Worm (Caenorhabditis elegans) whole organism, young adult: ENCODE measurements around the gene F54D10.5.

Source experiments
- B0019.2 ChIP-seq: fragments of 200-800 bp; sonication (Bioruptor generic); conservative IDR thresholded peaks from 2 replicates; pipeline ENCODE4 v1.3.6; 2022; ENCODE audit warnings: missing genetic modification reagents, missing genetic modification characterization, missing compliant biosample characterization
- Y56A3A.18 ChIP-seq: fragments of 200-800 bp; sonication (Bioruptor generic); IDR thresholded peaks from 2 replicates; pipeline ENCODE4 v1.3.6; 2022; ENCODE audit warnings: missing genetic modification reagents, missing genetic modification characterization, missing compliant biosample characterization
- Y79H2A.3 ChIP-seq: fragments of 200-800 bp; sonication (Bioruptor generic); conservative IDR thresholded peaks from 2 replicates; pipeline ENCODE4 v1.3.6; 2022; ENCODE audit warnings: missing genetic modification reagents, missing genetic modification characterization, missing compliant biosample characterization
- ceh-100 ChIP-seq: fragments of 200-800 bp; sonication (Bioruptor generic); IDR thresholded peaks from 2 replicates; pipeline ENCODE4 v1.3.6; 2022; ENCODE audit warnings: missing genetic modification reagents, missing genetic modification characterization, missing compliant biosample characterization
- efl-1 ChIP-seq: fragments of 150-350 bp; optimal IDR thresholded peaks from 2 replicates; lab custom pipeline; 2014; ENCODE audit warnings: missing biosample characterization, missing genetic modification reagents, missing genetic modification characterization
- nhr-90 ChIP-seq: sonication (generic microtip); optimal IDR thresholded peaks from 2 replicates; lab custom pipeline; 2016; ENCODE audit warnings: missing genotype, mild to moderate bottlenecking, missing genetic modification characterization, missing compliant biosample characterization
- pha-4 ChIP-seq: fragments of 150-350 bp; sonication (generic microtip); optimal IDR thresholded peaks from 2 replicates; lab custom pipeline; 2014; ENCODE audit warnings: missing biosample characterization, missing genetic modification reagents, missing genetic modification characterization
- snpc-4 ChIP-seq, 5 experiments: fragments of 150-350 bp in 1 of 5; sonication (generic microtip) in 4 of 5; optimal IDR thresholded peaks; 2 replicates each; lab custom pipeline; 2014 to 2018; ENCODE audit warnings: missing genetic modification characterization in 5 of 5, missing biosample characterization in 3 of 5, antibody characterized with exemption in 2 of 5, mild to moderate bottlenecking in 2 of 5, missing compliant biosample characterization in 2 of 5, missing genotype in 2 of 5, moderate library complexity in 2 of 5, missing genetic modification reagents in 1 of 5
- zfh-2 ChIP-seq: fragments of 200-800 bp; sonication (Bioruptor generic); conservative IDR thresholded peaks from 2 replicates; pipeline ENCODE4 v1.3.6; 2022; ENCODE audit warnings: missing genetic modification reagents, missing genetic modification characterization, missing compliant biosample characterization
- zim-3 ChIP-seq: sonication (generic microtip); optimal IDR thresholded peaks from 2 replicates; lab custom pipeline; 2017; ENCODE audit warnings: mild to moderate bottlenecking, missing genetic modification characterization, moderate library complexity, missing compliant biosample characterization

ce11 chrII:3779463-3779862 lies 28.5 kb downstream of the F54D10.5 start, which contains the start of gene T24E12.11:
- no peak for TF ChIP-seq nhr-90
- no peak for TF ChIP-seq efl-1
- TF ChIP-seq Y79H2A.3 (GFP tag; lab: Robert Waterston, UW), result no peak
- TF ChIP-seq B0019.2 (GFP tag; lab: Robert Waterston, UW), result no peak
- no peak for TF ChIP-seq Y56A3A.18 (GFP tag; lab: Robert Waterston, UW)
- TF ChIP-seq zim-3 (tag; lab: Kevin White, UChicago), result no peak
- no peak for TF ChIP-seq snpc-4 (GFP tag; optimal IDR thresholded peaks at IDR 0.05; lab: Kevin White, UChicago)
- no peak for TF ChIP-seq snpc-4 (tag; optimal IDR thresholded peaks at IDR 0.05; lab: Kevin White, UChicago)
- TF ChIP-seq ceh-100 (GFP tag; lab: Robert Waterston, UW), result no peak
- TF ChIP-seq pha-4 (tag; lab: Kevin White, UChicago), result no peak
- TF ChIP-seq zfh-2 (GFP tag; lab: Robert Waterston, UW), result no peak
